Worm (Caenorhabditis elegans) whole organism, young adult: ENCODE data around the gene hda-4.

Source experiments
- B0261.1 ChIP-seq: sonication (generic microtip); optimal IDR thresholded peaks from 2 replicates; lab custom pipeline; 2016; ENCODE audit warnings: mild to moderate bottlenecking, missing genetic modification characterization, moderate library complexity, missing compliant biosample characterization
- C06A6.2 ChIP-seq: fragments of 200-800 bp; sonication (Bioruptor generic); conservative IDR thresholded peaks from 2 replicates; pipeline ENCODE4 v1.3.6; 2022; ENCODE audit warnings: missing genetic modification characterization, missing compliant biosample characterization
- D2030.7 ChIP-seq: fragments of 200-800 bp; sonication (Bioruptor generic); IDR thresholded peaks from 2 replicates; pipeline ENCODE4 v1.3.6; 2022; ENCODE audit warnings: missing genetic modification reagents, missing genetic modification characterization, missing compliant biosample characterization
- F10E7.11 ChIP-seq: sonication (generic microtip); optimal IDR thresholded peaks from 2 replicates; lab custom pipeline; 2017; ENCODE audit warnings: mild to moderate bottlenecking, missing genetic modification characterization, moderate library complexity, missing compliant biosample characterization
- F33H1.4 ChIP-seq: fragments of 200-800 bp; sonication (Bioruptor generic); IDR thresholded peaks from 2 replicates; pipeline ENCODE4 v1.3.6; 2022; ENCODE audit warnings: missing genetic modification reagents, missing genetic modification characterization, missing compliant biosample characterization
- F49E8.2 ChIP-seq: sonication (generic microtip); optimal IDR thresholded peaks from 3 replicates; lab custom pipeline; 2017; ENCODE audit warnings: missing genetic modification characterization, mild to moderate bottlenecking, missing compliant biosample characterization, antibody characterized with exemption, moderate library complexity; ENCODE audit not compliant: insufficient read depth
- F57C9.4 ChIP-seq: sonication (generic microtip); optimal IDR thresholded peaks from 2 replicates; lab custom pipeline; 2017; ENCODE audit warnings: mild to moderate bottlenecking, missing genetic modification characterization, missing compliant biosample characterization
- T26A5.8 ChIP-seq: sonication (generic microtip); optimal IDR thresholded peaks from 2 replicates; lab custom pipeline; 2016; ENCODE audit warnings: missing genetic modification characterization, missing compliant biosample characterization
- Y56A3A.18 ChIP-seq: fragments of 200-800 bp; sonication (Bioruptor generic); IDR thresholded peaks from 2 replicates; pipeline ENCODE4 v1.3.6; 2022; ENCODE audit warnings: missing genetic modification reagents, missing genetic modification characterization, missing compliant biosample characterization
- Y79H2A.3 ChIP-seq: fragments of 200-800 bp; sonication (Bioruptor generic); conservative IDR thresholded peaks from 2 replicates; pipeline ENCODE4 v1.3.6; 2022; ENCODE audit warnings: missing genetic modification reagents, missing genetic modification characterization, missing compliant biosample characterization
- aptf-2 ChIP-seq: fragments of 200-800 bp; sonication (Bioruptor generic); conservative IDR thresholded peaks from 2 replicates; pipeline ENCODE4 v1.3.6; 2022; ENCODE audit warnings: missing genetic modification reagents, missing genetic modification characterization, missing compliant biosample characterization
- aptf-3 ChIP-seq: fragments of 200-800 bp; sonication (Bioruptor generic); IDR thresholded peaks from 2 replicates; pipeline ENCODE4 v1.3.6; 2022; ENCODE audit warnings: missing genetic modification characterization, missing compliant biosample characterization
- athp-1 ChIP-seq: sonication (generic microtip); optimal IDR thresholded peaks from 2 replicates; lab custom pipeline; 2017; ENCODE audit warnings: mild to moderate bottlenecking, missing genetic modification characterization, missing compliant biosample characterization
- attf-5 ChIP-seq: fragments of 200-800 bp; sonication (Bioruptor generic); optimal IDR thresholded peaks from 2 replicates; lab custom pipeline; 2018; ENCODE audit warnings: mild to moderate bottlenecking, missing genetic modification characterization, missing compliant biosample characterization
- ceh-27 ChIP-seq: fragments of 200-800 bp; sonication (Bioruptor generic); optimal IDR thresholded peaks from 2 replicates; lab custom pipeline; 2018; ENCODE audit warnings: mild to moderate bottlenecking, missing genetic modification characterization, moderate library complexity, missing compliant biosample characterization
- ceh-58 ChIP-seq: fragments of 200-800 bp; sonication (Bioruptor generic); IDR thresholded peaks from 2 replicates; pipeline ENCODE4 v1.3.6; 2022; ENCODE audit warnings: missing genetic modification characterization, missing compliant biosample characterization
- ceh-91 ChIP-seq: fragments of 200-800 bp; sonication (Bioruptor generic); IDR thresholded peaks from 2 replicates; pipeline ENCODE4 v1.3.6; 2022; ENCODE audit warnings: missing genetic modification reagents, missing genetic modification characterization, missing compliant biosample characterization
- die-1 ChIP-seq: sonication (generic microtip); optimal IDR thresholded peaks from 2 replicates; lab custom pipeline; 2016; ENCODE audit warnings: missing genotype, mild to moderate bottlenecking, missing genetic modification characterization, missing compliant biosample characterization
- dox-1 ChIP-seq: fragments of 200-800 bp; sonication (Bioruptor generic); IDR thresholded peaks from 2 replicates; pipeline ENCODE4 v1.3.6; 2022; ENCODE audit warnings: missing genetic modification reagents, missing genetic modification characterization, missing compliant biosample characterization
- egl-44 ChIP-seq: fragments of 200-800 bp; sonication (Bioruptor generic); IDR thresholded peaks from 2 replicates; pipeline ENCODE4 v1.3.6; 2022; ENCODE audit warnings: missing genetic modification reagents, missing genetic modification characterization, missing compliant biosample characterization
- egrh-3 ChIP-seq: fragments of 200-800 bp; sonication (Bioruptor generic); IDR thresholded peaks from 2 replicates; pipeline ENCODE4 v1.3.6; 2022; ENCODE audit warnings: missing genetic modification reagents, missing genetic modification characterization, missing compliant biosample characterization
- gei-17 ChIP-seq: fragments of 200-800 bp; sonication (Bioruptor generic); optimal IDR thresholded peaks from 2 replicates; lab custom pipeline; 2018; ENCODE audit warnings: mild to moderate bottlenecking, missing genetic modification characterization, missing compliant biosample characterization
- hlh-26 ChIP-seq: fragments of 200-800 bp; sonication (Bioruptor generic); conservative IDR thresholded peaks from 2 replicates; pipeline ENCODE4 v1.3.6; 2022; ENCODE audit warnings: missing genetic modification reagents, missing genetic modification characterization, missing compliant biosample characterization
- hmg-1.2 ChIP-seq: fragments of 200-800 bp; sonication (Bioruptor generic); IDR thresholded peaks from 2 replicates; pipeline ENCODE4 v1.3.6; 2022; ENCODE audit warnings: missing genetic modification reagents, missing genetic modification characterization, missing compliant biosample characterization
- lin-26 ChIP-seq: fragments of 200-800 bp; sonication (Bioruptor generic); IDR thresholded peaks from 2 replicates; pipeline ENCODE4 v1.3.6; 2022; ENCODE audit warnings: missing genetic modification reagents, missing genetic modification characterization, missing compliant biosample characterization
- lin-40 ChIP-seq: sonication (generic microtip); optimal IDR thresholded peaks from 2 replicates; lab custom pipeline; 2016; ENCODE audit warnings: missing genetic modification characterization, mild to moderate bottlenecking, missing compliant biosample characterization, missing genotype, missing genetic modification reagents
- lsl-1 ChIP-seq: fragments of 200-800 bp; sonication (Bioruptor generic); optimal IDR thresholded peaks from 2 replicates; lab custom pipeline; 2018; ENCODE audit warnings: mild to moderate bottlenecking, missing genetic modification characterization, moderate library complexity, missing compliant biosample characterization
- lsy-27 ChIP-seq: sonication (generic microtip); optimal IDR thresholded peaks from 2 replicates; lab custom pipeline; 2017; ENCODE audit warnings: missing genetic modification characterization, mild to moderate bottlenecking, missing compliant biosample characterization, antibody characterized with exemption, missing genotype, borderline replicate concordance; ENCODE audit not compliant: insufficient read depth
- madf-3 ChIP-seq: fragments of 200-800 bp; sonication (Bioruptor generic); IDR thresholded peaks from 2 replicates; pipeline ENCODE4 v1.3.6; 2022; ENCODE audit warnings: missing genetic modification reagents, missing genetic modification characterization, missing compliant biosample characterization
- madf-8 ChIP-seq: fragments of 200-800 bp; sonication (Bioruptor generic); conservative IDR thresholded peaks from 2 replicates; pipeline ENCODE4 v1.3.6; 2022; ENCODE audit warnings: missing genetic modification reagents, missing genetic modification characterization, missing compliant biosample characterization
- nhr-120 ChIP-seq: fragments of 200-800 bp; sonication (Bioruptor generic); IDR thresholded peaks from 2 replicates; pipeline ENCODE4 v1.3.6; 2022; ENCODE audit warnings: missing genetic modification characterization, missing compliant biosample characterization
- nhr-80 ChIP-seq: sonication (generic microtip); optimal IDR thresholded peaks from 2 replicates; lab custom pipeline; 2016; ENCODE audit warnings: missing genetic modification characterization, missing compliant biosample characterization
- pbrm-1 ChIP-seq: fragments of 200-800 bp; sonication (Bioruptor generic); IDR thresholded peaks from 2 replicates; pipeline ENCODE4 v1.3.6; 2022; ENCODE audit warnings: missing genetic modification reagents, missing genetic modification characterization, missing compliant biosample characterization
- rcor-1 ChIP-seq: fragments of 200-800 bp; sonication (Bioruptor generic); IDR thresholded peaks from 2 replicates; pipeline ENCODE4 v1.3.6; 2022; ENCODE audit warnings: missing genetic modification reagents, missing genetic modification characterization, missing compliant biosample characterization
- rpc-1 ChIP-seq, 2 experiments: fragments of 150-350 bp in 1 of 2; sonication (generic microtip) in 1 of 2; optimal IDR thresholded peaks; 2 replicates each; lab custom pipeline; 2014 to 2018; ENCODE audit warnings: missing biosample characterization in 1 of 2, missing genetic modification characterization in 1 of 2, missing genetic modification reagents in 1 of 2, missing genotype in 1 of 2
- sea-2 ChIP-seq: fragments of 200-800 bp; sonication (Bioruptor generic); IDR thresholded peaks from 2 replicates; pipeline ENCODE4 v1.3.6; 2022; ENCODE audit warnings: missing genetic modification characterization, missing compliant biosample characterization
- snpc-1.3 ChIP-seq: sonication (generic microtip); optimal IDR thresholded peaks from 2 replicates; lab custom pipeline; 2017; ENCODE audit warnings: missing genetic modification characterization, mild to moderate bottlenecking, missing compliant biosample characterization, antibody characterized with exemption, moderate library complexity, missing genotype, missing genetic modification reagents; ENCODE audit not compliant: insufficient read depth
- snpc-3.4 ChIP-seq: sonication (generic microtip); optimal IDR thresholded peaks from 2 replicates; lab custom pipeline; 2017; ENCODE audit warnings: missing genetic modification characterization, mild to moderate bottlenecking, missing compliant biosample characterization, antibody characterized with exemption, moderate library complexity, missing genotype, missing genetic modification reagents
- snpc-4 ChIP-seq, 5 experiments: fragments of 150-350 bp in 1 of 5; sonication (generic microtip) in 4 of 5; optimal IDR thresholded peaks; 2 replicates each; lab custom pipeline; 2014 to 2018; ENCODE audit warnings: missing genetic modification characterization in 5 of 5, missing biosample characterization in 3 of 5, antibody characterized with exemption in 2 of 5, mild to moderate bottlenecking in 2 of 5, missing compliant biosample characterization in 2 of 5, missing genotype in 2 of 5, moderate library complexity in 2 of 5, missing genetic modification reagents in 1 of 5
- somi-1 ChIP-seq: fragments of 200-800 bp; sonication (Bioruptor generic); optimal IDR thresholded peaks from 2 replicates; lab custom pipeline; 2018; ENCODE audit warnings: mild to moderate bottlenecking, missing genetic modification characterization, missing compliant biosample characterization
- unc-62 ChIP-seq: fragments of 150-350 bp; optimal IDR thresholded peaks from 2 replicates; lab custom pipeline; 2014; ENCODE audit warnings: missing biosample characterization, missing genetic modification reagents, missing genetic modification characterization
- zfh-2 ChIP-seq: fragments of 200-800 bp; sonication (Bioruptor generic); conservative IDR thresholded peaks from 2 replicates; pipeline ENCODE4 v1.3.6; 2022; ENCODE audit warnings: missing genetic modification reagents, missing genetic modification characterization, missing compliant biosample characterization
- ztf-18 ChIP-seq: sonication (generic microtip); optimal IDR thresholded peaks from 2 replicates; lab custom pipeline; 2016; ENCODE audit warnings: missing genotype, mild to moderate bottlenecking, missing genetic modification characterization, missing compliant biosample characterization

Gene hda-4

ce11 chrX:16689852-16690473, 39.4 kb upstream of the hda-4 start (continued):
- TF ChIP-seq ceh-58 (GFP tag; lab: Robert Waterston, UW) (no peak), lsl-1 (GFP tag; lab: Kevin White, UChicago) (no peak), madf-8 (GFP tag; lab: Robert Waterston, UW) (no peak), aptf-2 (GFP tag; lab: Robert Waterston, UW) (no peak), C06A6.2 (GFP tag; lab: Robert Waterston, UW) (no peak), snpc-1.3 (tag; lab: Kevin White, UChicago) (peak; percentile 59), die-1 (tag; lab: Kevin White, UChicago) (peak; percentile 20), madf-3 (GFP tag; lab: Robert Waterston, UW) (no peak), egl-44 (GFP tag; lab: Robert Waterston, UW) (0 out of 2 replicates have a peak, but pooled peaks have one; percentile 39), F49E8.2 (tag; lab: Kevin White, UChicago) (no peak), Y79H2A.3 (0 out of 2 replicates have a peak, but pooled peaks have one; percentile 43), rpc-1 (optimal IDR thresholded peaks at IDR 0.05; lab: Kevin White, UChicago) (peak; percentile 56), rpc-1 (tag; optimal IDR thresholded peaks at IDR 0.05; lab: Kevin White, UChicago) (peak; percentile 80), hmg-1.2 (GFP tag; lab: Robert Waterston, UW) (peak; percentile 57), somi-1 (GFP tag; lab: Kevin White, UChicago) (peak; percentile 39), ceh-91 (GFP tag; lab: Robert Waterston, UW) (no peak), snpc-3.4 (tag; lab: Kevin White, UChicago) (no peak), nhr-80 (peak; percentile 51), B0261.1 (peak; percentile 75), pbrm-1 (GFP tag; lab: Robert Waterston, UW) (0 out of 2 replicates have a peak, but pooled peaks have one; percentile 50), egrh-3 (GFP tag; lab: Robert Waterston, UW) (no peak)

- TF ChIP-seq snpc-4 (GFP tag; optimal IDR thresholded peaks at IDR 0.05; lab: Kevin White, UChicago) (no peak), snpc-4 (tag; optimal IDR thresholded peaks at IDR 0.05; lab: Kevin White, UChicago) (peak in 2 of 4 experiments; percentile 49 to 72), aptf-3 (GFP tag; lab: Robert Waterston, UW) (no peak), zfh-2 (peak; percentile 80), T26A5.8 (tag; lab: Kevin White, UChicago) (no peak), ceh-27 (GFP tag; lab: Kevin White, UChicago) (no peak), lin-40 (no peak), nhr-80 (no peak), athp-1 (tag; lab: Kevin White, UChicago) (no peak), nhr-120 (0 out of 2 replicates have a peak, but pooled peaks have one; percentile 31), hlh-26 (GFP tag; lab: Robert Waterston, UW) (no peak), madf-8 (GFP tag; lab: Robert Waterston, UW) (0 out of 2 replicates have a peak, but pooled peaks have one; percentile 4), D2030.7 (GFP tag; lab: Robert Waterston, UW) (no peak), egrh-3 (GFP tag; lab: Robert Waterston, UW) (peak; percentile 16; the same call in 1 of the 2 replicates), ztf-18 (tag; lab: Kevin White, UChicago) (no peak), sea-2 (GFP tag; lab: Robert Waterston, UW) (no peak)
Measured at ce11 chrX:16691045-16691444, 38.3 kb upstream of the hda-4 start, which contains the start of gene F22H10.6. F22H10.6 (minus strand) TSS chrX:16691336.

ce11 chrX:16695184-16695583, 34.2 kb upstream of the hda-4 start:
- TF ChIP-seq gei-17 (GFP tag; lab: Kevin White, UChicago) (peak; percentile 68), lsy-27 (tag; lab: Kevin White, UChicago) (no peak), snpc-3.4 (tag; lab: Kevin White, UChicago) (no peak), Y56A3A.18 (GFP tag; lab: Robert Waterston, UW) (0 out of 2 replicates have a peak, but pooled peaks have one; percentile 44), F10E7.11 (tag; lab: Kevin White, UChicago) (no peak), attf-5 (GFP tag; lab: Kevin White, UChicago) (no peak), unc-62 (GFP tag; lab: Kevin White, UChicago) (no peak), rcor-1 (GFP tag; lab: Robert Waterston, UW) (no peak), F57C9.4 (no peak), ztf-18 (tag; lab: Kevin White, UChicago) (no peak), lin-26 (GFP tag; lab: Robert Waterston, UW) (no peak), dox-1 (peak; percentile 30; the same call in 1 of the 2 replicates), F33H1.4 (GFP tag; lab: Robert Waterston, UW) (no peak)
